Fruit fly (Drosophila melanogaster): ENCODE data around the gene porin.

Gene porin

dm6 chr2L:10800877-10801719 is 49.5 kb downstream of the porin start, which contains the start of gene CG31869 (continued):
- TF ChIP-seq ci (GFP tag; IDR thresholded peaks at IDR 0.05) (peak; percentile 9; the same call in 1 of the 3 replicates), eve (GFP tag; optimal IDR thresholded peaks at IDR 0.05) (no peak), Blimp-1 (GFP tag; optimal IDR thresholded peaks at IDR 0.05) (peak; percentile 9), CG8388 (GFP tag; optimal IDR thresholded peaks at IDR 0.05) (no peak), en (GFP tag; optimal IDR thresholded peaks at IDR 0.05) (no peak), gsb-n (tag; optimal IDR thresholded peaks at IDR 0.05) (no peak), Scr (GFP tag; IDR thresholded peaks at IDR 0.05; ENCODE audit: partially characterized antibody) (no peak), Eip74EF (GFP tag; optimal IDR thresholded peaks at IDR 0.05) (no peak), CTCF (GFP tag; optimal IDR thresholded peaks at IDR 0.05) (no peak), CG11085 (GFP tag; IDR thresholded peaks at IDR 0.05) (0 out of 2 replicates have a peak, but pooled peaks have one; percentile 42), jing (GFP tag; optimal IDR thresholded peaks at IDR 0.05) (no peak), Fer2 (tag; optimal IDR thresholded peaks at IDR 0.05) (no peak), CG30020 (tag; optimal IDR thresholded peaks at IDR 0.05) (no peak), otp (GFP tag; IDR thresholded peaks at IDR 0.05) (0 out of 3 replicates have a peak, but pooled peaks have one; percentile 24), Myb (GFP tag; optimal IDR thresholded peaks at IDR 0.05) (no peak), slbo (GFP tag; IDR thresholded peaks at IDR 0.05) (peak; percentile 61), mirr (GFP tag; optimal IDR thresholded peaks at IDR 0.05) (no peak), Hand (GFP tag; optimal IDR thresholded peaks at IDR 0.05) (no peak), CG6683 (GFP tag; optimal IDR thresholded peaks at IDR 0.05) (no peak), crol (GFP tag; IDR thresholded peaks at IDR 0.05) (peak; percentile 87), lola (GFP tag; optimal IDR thresholded peaks at IDR 0.05) (no peak), knrl (GFP tag; IDR thresholded peaks at IDR 0.05; ENCODE audit: partially characterized antibody) (no peak), CG17568 (GFP tag; optimal IDR thresholded peaks at IDR 0.05) (no peak), Rfx (GFP tag; IDR thresholded peaks at IDR 0.05) (0 out of 2 replicates have a peak, but pooled peaks have one; percentile 31), CG13287 (GFP tag; IDR thresholded peaks at IDR 0.05; ENCODE audit: partially characterized antibody) (peak; percentile 11; the same call in 1 of the 2 replicates), CG10321 (GFP tag; IDR thresholded peaks at IDR 0.05) (no peak), MESR4 (GFP tag; optimal IDR thresholded peaks at IDR 0.05) (no peak), gem (tag; optimal IDR thresholded peaks at IDR 0.05) (peak; percentile 1), Bdp1 (GFP tag; optimal IDR thresholded peaks at IDR 0.05) (no peak), CkIIα-i1 (GFP tag; IDR thresholded peaks at IDR 0.05) (no peak), corto (GFP tag; optimal IDR thresholded peaks at IDR 0.05) (no peak), CG43689 (GFP tag; IDR thresholded peaks at IDR 0.05) (no peak), CG18599 (GFP tag; optimal IDR thresholded peaks at IDR 0.05) (no peak), CG12769 (tag; optimal IDR thresholded peaks at IDR 0.05) (no peak), pita (GFP tag; optimal IDR thresholded peaks at IDR 0.05) (no peak), CG3065 (GFP tag; optimal IDR thresholded peaks at IDR 0.05) (peak; percentile 7), GATAe (GFP tag; conservative IDR thresholded peaks at IDR 0.05) (no peak), CG4424 (GFP tag; optimal IDR thresholded peaks at IDR 0.05) (no peak), Ssrp (tag; optimal IDR thresholded peaks at IDR 0.05) (no peak), CG4404 (GFP tag; IDR thresholded peaks at IDR 0.05) (no peak), sr (GFP tag; IDR thresholded peaks at IDR 0.05) (no peak), CG2116 (GFP tag; optimal IDR thresholded peaks at IDR 0.05) (no peak), pho (GFP tag; optimal IDR thresholded peaks at IDR 0.05) (no peak), vnd (GFP tag; IDR thresholded peaks at IDR 0.05; ENCODE audit: partially characterized antibody) (no peak), sens (GFP tag) (peak; percentile 73), Oli (tag; optimal IDR thresholded peaks at IDR 0.05) (no peak), Dbx (GFP tag; IDR thresholded peaks at IDR 0.05) (no peak), CG7786 (GFP tag; optimal IDR thresholded peaks at IDR 0.05) (no peak), tup (GFP tag; optimal IDR thresholded peaks at IDR 0.05) (no peak)

All from whole organism, embryonic.